Fruit fly (Drosophila melanogaster): ENCODE data around the gene CG11076.

DNA sequence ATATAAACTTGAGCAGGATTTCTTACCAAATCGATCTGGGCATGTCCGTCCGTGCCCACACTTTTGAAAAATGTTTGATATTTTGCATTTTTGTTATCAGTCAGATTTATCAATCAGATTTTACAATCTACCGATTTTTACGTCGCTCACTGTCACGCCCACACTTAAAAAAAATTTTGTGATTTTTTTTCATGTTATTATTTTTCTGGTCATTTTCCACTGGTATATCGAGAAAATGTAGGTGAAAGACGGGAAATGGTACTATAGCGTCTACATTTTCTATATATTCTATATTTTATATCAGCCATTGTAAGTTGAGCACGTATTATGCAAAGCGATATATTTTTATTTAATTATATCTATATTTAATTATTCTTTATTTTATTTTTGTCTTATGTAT, 32.7 kb upstream of the CG11076 start:
- no peak for TF ChIP-seq pan (optimal IDR thresholded peaks at IDR 0.05)
- no peak for TF ChIP-seq pan (GFP tag; optimal IDR thresholded peaks at IDR 0.05 in 1 of 2, IDR thresholded peaks at IDR 0.05 in 1 of 2)
- no peak for TF ChIP-seq Deaf1 (tag; optimal IDR thresholded peaks at IDR 0.05)
- TF ChIP-seq CG8765 (GFP tag; IDR thresholded peaks at IDR 0.05): no peak

Data from whole organism, embryonic.